Fruit fly (Drosophila melanogaster) Kc167 (cell line): ENCODE measurements around the gene alpha-Est6.

Source experiments
- Myc ChIP-seq: fragments of >200 bp; optimal IDR thresholded peaks from 2 replicates; lab custom pipeline; 2017; ENCODE audit warnings: missing external identifiers
- Sin3A ChIP-seq: fragments of >200 bp; optimal IDR thresholded peaks from 2 replicates; lab custom pipeline; 2018; ENCODE audit warnings: missing external identifiers
- h ChIP-seq: fragments of >200 bp; optimal IDR thresholded peaks from 3 replicates; lab custom pipeline; 2018; ENCODE audit warnings: missing external identifiers
- insv ChIP-seq: fragments of >200 bp; optimal IDR thresholded peaks from 3 replicates; lab custom pipeline; 2018; ENCODE audit warnings: missing external identifiers
- psq ChIP-seq: fragments of >200 bp; optimal IDR thresholded peaks from 2 replicates; lab custom pipeline; 2017; ENCODE audit warnings: missing external identifiers
- ttk ChIP-seq: sonication (Bioruptor generic); optimal IDR thresholded peaks from 2 replicates; lab custom pipeline; 2017; ENCODE audit warnings: missing external identifiers

Gene alpha-Est6

DNA sequence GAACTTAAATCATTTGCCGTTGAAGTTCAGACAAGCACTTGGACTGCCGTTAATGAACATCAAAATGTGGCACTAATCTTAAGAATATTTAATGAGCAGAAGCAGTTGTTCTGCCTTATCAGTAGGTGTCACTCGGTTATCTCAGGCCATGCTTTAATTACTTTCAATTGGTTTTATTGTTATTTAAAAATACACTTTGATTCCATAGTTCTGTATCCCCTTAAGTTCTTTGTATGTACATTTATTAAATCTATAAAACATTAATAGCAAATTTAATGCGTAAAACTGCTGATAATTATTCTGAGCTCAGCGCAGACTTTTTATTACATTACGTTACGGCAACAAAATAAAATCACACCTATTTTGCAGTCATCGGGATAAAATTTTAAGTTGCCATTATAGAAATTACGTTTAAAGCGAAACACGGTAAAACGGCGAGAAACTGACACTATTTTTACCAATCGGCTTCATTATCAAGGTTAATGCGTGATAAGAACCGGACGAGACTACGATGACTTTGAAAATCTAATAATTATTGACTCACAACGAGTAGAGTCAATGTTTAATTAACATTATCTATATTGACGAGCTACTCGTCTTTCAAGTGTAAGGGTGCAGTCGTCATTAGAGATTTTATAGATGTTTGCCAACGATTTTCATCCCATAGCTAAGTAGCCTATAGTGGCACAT, 6.2 kb downstream of the alpha-Est6 start:
- TF ChIP-seq psq = no peak
- TF ChIP-seq h (lab: Kevin White, UChicago) = no peak
- no peak for TF ChIP-seq Sin3A
- no peak for TF ChIP-seq insv (lab: Kevin White, UChicago)
- TF ChIP-seq ttk (lab: Kevin White, UChicago) = no peak
- no peak for TF ChIP-seq Myc

dm6 chr3R:7519356-7519755, 9.2 kb downstream of the alpha-Est6 start, which contains the start of gene Ubc84D:
Gene Ubc84D, minus strand, starts transcription at chr3R:7519456.
- TF ChIP-seq ttk (lab: Kevin White, UChicago) (no peak), Sin3A (no peak), insv (lab: Kevin White, UChicago) (no peak), h (lab: Kevin White, UChicago) (no peak), Myc (no peak), psq (no peak)

DNA sequence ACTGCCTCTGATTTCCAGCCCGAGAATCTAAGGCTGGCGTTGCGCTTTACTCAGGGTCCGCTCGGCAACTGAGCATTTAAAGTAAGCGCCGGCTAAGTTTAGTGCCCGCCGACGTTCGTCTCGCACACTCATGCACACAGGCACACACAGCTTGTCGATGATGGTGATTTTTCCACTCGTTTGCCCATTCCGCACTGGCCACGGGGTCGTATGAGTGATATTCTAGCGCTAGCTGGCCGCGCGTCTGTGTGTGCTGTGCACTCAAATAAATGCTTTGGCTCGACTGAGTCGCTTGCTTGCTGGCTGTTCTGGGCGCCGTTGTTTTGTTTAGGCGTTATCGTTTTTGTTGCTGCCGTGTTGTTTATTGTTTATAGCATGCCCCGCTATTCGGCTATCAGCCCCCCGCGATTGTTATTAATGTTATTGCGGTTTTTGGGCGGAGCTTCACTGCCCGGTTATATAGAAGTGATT, 12.9 kb downstream of the alpha-Est6 start, which contains the start of gene alpha-Est8:
Gene alpha-Est8 (minus strand): TSS at position 72 of the 471 bp plus-strand sequence.
- no peak for TF ChIP-seq ttk (lab: Kevin White, UChicago)
- TF ChIP-seq h (lab: Kevin White, UChicago) = no peak
- TF ChIP-seq insv (lab: Kevin White, UChicago) = no peak
- no peak for TF ChIP-seq Myc
- no peak for TF ChIP-seq psq
- no peak for TF ChIP-seq Sin3A

- TF ChIP-seq Myc (no peak), h (lab: Kevin White, UChicago) (no peak)
Observed at dm6 chr3R:7514232-7514863, 14.2 kb downstream of the alpha-Est6 start.

dm6 chr3R:7508198-7508837, 20.3 kb downstream of the alpha-Est6 start:
- TF ChIP-seq h (lab: Kevin White, UChicago) = no peak
- no peak for TF ChIP-seq insv (lab: Kevin White, UChicago)
- TF ChIP-seq Myc = no peak
- TF ChIP-seq ttk (lab: Kevin White, UChicago) = no peak
- TF ChIP-seq psq = no peak
- TF ChIP-seq Sin3A = no peak

- TF ChIP-seq ttk (lab: Kevin White, UChicago) = no peak
- TF ChIP-seq Myc = no peak
- no peak for TF ChIP-seq insv (lab: Kevin White, UChicago)
- TF ChIP-seq h (lab: Kevin White, UChicago) = no peak
- no peak for TF ChIP-seq Sin3A
- no peak for TF ChIP-seq psq
Observed at dm6 chr3R:7506314-7506988, 22.1 kb downstream of the alpha-Est6 start.

DNA sequence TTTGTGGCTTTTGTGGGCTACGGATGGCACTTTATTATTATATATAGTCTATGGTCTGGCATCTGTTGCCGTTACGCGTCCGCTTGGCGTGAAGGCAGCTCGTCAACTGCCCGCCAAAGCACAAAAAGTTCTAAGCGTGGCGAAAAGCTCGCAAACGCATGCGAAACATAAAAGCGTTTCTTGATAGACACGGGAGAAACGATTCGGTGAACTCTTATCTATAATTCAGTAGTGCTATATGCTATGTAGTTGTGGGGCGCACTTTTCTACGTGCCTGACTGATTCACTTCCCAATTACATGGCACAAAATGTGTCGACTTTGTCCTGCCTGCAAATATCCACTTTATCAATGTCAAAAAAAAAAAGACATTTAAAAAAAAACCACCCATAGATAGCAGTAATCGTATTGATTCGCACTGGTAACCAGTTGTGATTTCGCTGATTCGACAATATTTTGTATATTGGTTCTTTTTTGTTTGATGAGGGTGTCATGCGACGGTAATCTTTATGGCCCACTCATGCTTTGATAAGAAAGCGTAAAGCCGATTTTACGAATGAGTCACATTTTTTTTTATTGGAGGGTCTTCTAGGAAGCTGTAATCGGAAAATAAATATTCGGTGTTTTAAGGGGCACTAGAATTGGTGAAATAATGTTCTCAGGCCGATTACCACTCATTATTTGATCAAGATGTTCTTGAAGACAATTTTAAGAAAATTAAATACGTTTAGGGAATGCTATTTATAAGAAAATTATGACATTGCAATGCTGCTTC, 23.4 kb downstream of the alpha-Est6 start, which contains the start of gene alpha-Est9:
Gene alpha-Est9 (minus strand): TSS at position 110 of the 773 bp plus-strand sequence.
- TF ChIP-seq ttk (lab: Kevin White, UChicago) (no peak), h (lab: Kevin White, UChicago) (no peak), insv (lab: Kevin White, UChicago) (no peak), psq (no peak), Myc (no peak), Sin3A (no peak)

DNA sequence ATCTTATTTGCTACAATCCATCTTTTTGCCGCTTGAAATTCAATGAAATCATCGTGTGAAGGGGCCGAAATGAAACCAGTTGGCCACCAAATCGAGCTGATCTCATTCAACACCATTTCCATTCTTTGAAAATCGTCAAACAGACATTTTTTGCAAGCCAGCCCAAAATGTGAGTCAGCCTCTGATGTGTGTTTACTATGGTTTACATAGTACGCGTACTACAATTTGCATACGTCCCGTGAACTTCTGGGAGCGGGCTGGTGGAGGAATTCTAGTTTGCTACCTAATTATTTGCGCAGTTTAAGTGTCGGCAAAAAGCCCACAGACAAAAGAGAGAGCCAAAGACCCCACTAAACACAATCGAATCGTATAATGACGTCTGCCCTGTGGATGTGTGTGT, 25.4 kb downstream of the alpha-Est6 start:
- TF ChIP-seq psq (no peak), Sin3A (no peak)

- TF ChIP-seq h (lab: Kevin White, UChicago) (no peak), psq (no peak), Myc (no peak), insv (lab: Kevin White, UChicago) (no peak), ttk (lab: Kevin White, UChicago) (no peak), Sin3A (no peak)
Observed at dm6 chr3R:7502276-7502675, 26.3 kb downstream of the alpha-Est6 start, which contains the start of gene Mics1. Gene Mics1, minus strand, starts transcription at chr3R:7502376.

dm6 chr3R:7500513-7500912, 28.1 kb downstream of the alpha-Est6 start:
- TF ChIP-seq insv (lab: Kevin White, UChicago) (no peak), Sin3A (no peak), h (lab: Kevin White, UChicago) (no peak), ttk (lab: Kevin White, UChicago) (no peak), Myc (no peak), psq (no peak)

dm6 chr3R:7499488-7499887, 29.1 kb downstream of the alpha-Est6 start:
- TF ChIP-seq ttk (lab: Kevin White, UChicago) (no peak), Sin3A (no peak), insv (lab: Kevin White, UChicago) (no peak), psq (no peak), Myc (no peak), h (lab: Kevin White, UChicago) (no peak)
